Worm (Caenorhabditis elegans): Measurements from ENCODE around the gene cutl-15.

The cutl-15 gene

ce11 chrII:8947391-8947790 is at the start of gene cutl-15:
TSS of gene cutl-15 (minus strand) at chrII:8947688.
- TF ChIP-seq flh-1 (GFP tag; optimal IDR thresholded peaks at IDR 0.05): no peak
- no peak for TF ChIP-seq nhr-2 (tag; optimal IDR thresholded peaks at IDR 0.05)
- no peak for TF ChIP-seq ztf-11 (tag; optimal IDR thresholded peaks at IDR 0.05)
- no peak for TF ChIP-seq snpc-4 (tag; optimal IDR thresholded peaks at IDR 0.05)
- no peak for TF ChIP-seq M03D4.4 (tag; optimal IDR thresholded peaks at IDR 0.05)
- no peak for TF ChIP-seq elt-1 (tag; optimal IDR thresholded peaks at IDR 0.05; ENCODE audit: borderline replicate concordance, insufficient read depth)
- TF ChIP-seq ces-1 (GFP tag; optimal IDR thresholded peaks at IDR 0.05): no peak
- no peak for TF ChIP-seq mep-1 (tag; optimal IDR thresholded peaks at IDR 0.05)

- TF ChIP-seq drap-1 (GFP tag; optimal IDR thresholded peaks at IDR 0.05) (no peak), hlh-1 (tag; optimal IDR thresholded peaks at IDR 0.05) (no peak), elt-3 (tag; optimal IDR thresholded peaks at IDR 0.05) (no peak), mep-1 (tag; optimal IDR thresholded peaks at IDR 0.05) (no peak), unc-39 (tag; optimal IDR thresholded peaks at IDR 0.05) (no peak), nhr-76 (tag; optimal IDR thresholded peaks at IDR 0.05) (no peak), cnd-1 (tag; optimal IDR thresholded peaks at IDR 0.05) (no peak), unc-120 (tag; optimal IDR thresholded peaks at IDR 0.05; ENCODE audit: poor library complexity, severe bottlenecking) (no peak), snpc-4 (tag; optimal IDR thresholded peaks at IDR 0.05) (no peak), M03D4.4 (tag; optimal IDR thresholded peaks at IDR 0.05) (no peak), zip-8 (tag; optimal IDR thresholded peaks at IDR 0.05) (no peak), nhr-237 (tag; optimal IDR thresholded peaks at IDR 0.05) (no peak), tbx-8 (GFP tag; optimal IDR thresholded peaks at IDR 0.05) (no peak), ceh-39 (tag; optimal IDR thresholded peaks at IDR 0.05) (no peak), lin-32 (GFP tag; optimal IDR thresholded peaks at IDR 0.05) (no peak), mab-5 (tag; optimal IDR thresholded peaks at IDR 0.05) (no peak), nhr-28 (tag; optimal IDR thresholded peaks at IDR 0.05) (no peak), ceh-83 (GFP tag; optimal IDR thresholded peaks at IDR 0.05) (no peak), nhr-12 (tag; optimal IDR thresholded peaks at IDR 0.05) (no peak)
Measured at ce11 chrII:8996064-8996463, 48.6 kb upstream of the cutl-15 start, which contains the start of gene ndub-2. TSS of gene ndub-2 (plus strand) at chrII:8996364.

- TF ChIP-seq M03D4.4 (tag; optimal IDR thresholded peaks at IDR 0.05) (no peak), nhr-2 (tag; optimal IDR thresholded peaks at IDR 0.05) (no peak), hlh-1 (tag; optimal IDR thresholded peaks at IDR 0.05) (no peak), ces-1 (GFP tag; optimal IDR thresholded peaks at IDR 0.05) (no peak), nhr-28 (tag; optimal IDR thresholded peaks at IDR 0.05) (no peak), ztf-11 (tag; optimal IDR thresholded peaks at IDR 0.05) (no peak), nhr-237 (tag; optimal IDR thresholded peaks at IDR 0.05) (no peak), ham-2 (GFP tag; optimal IDR thresholded peaks at IDR 0.05) (no peak), unc-39 (tag; optimal IDR thresholded peaks at IDR 0.05) (no peak), nhr-76 (tag; optimal IDR thresholded peaks at IDR 0.05) (no peak), unc-62 (GFP tag; optimal IDR thresholded peaks at IDR 0.05) (no peak), elt-3 (tag; optimal IDR thresholded peaks at IDR 0.05) (no peak), ceh-83 (GFP tag; optimal IDR thresholded peaks at IDR 0.05) (no peak), ceh-43 (GFP tag; optimal IDR thresholded peaks at IDR 0.05) (no peak), elt-1 (tag; optimal IDR thresholded peaks at IDR 0.05; ENCODE audit: borderline replicate concordance, insufficient read depth) (no peak), pha-4 (tag; optimal IDR thresholded peaks at IDR 0.05) (no peak), tbx-8 (GFP tag; optimal IDR thresholded peaks at IDR 0.05) (no peak), cnd-1 (tag; optimal IDR thresholded peaks at IDR 0.05) (no peak), drap-1 (GFP tag; optimal IDR thresholded peaks at IDR 0.05) (no peak)
Measured at ce11 chrII:8994336-8994735, 46.8 kb upstream of the cutl-15 start, which contains the start of gene F44G4.1. TSS of gene F44G4.1 (plus strand) at chrII:8994636.

- TF ChIP-seq cnd-1 (tag; optimal IDR thresholded peaks at IDR 0.05) (no peak), sem-2 (GFP tag; optimal IDR thresholded peaks at IDR 0.05) (no peak), mls-2 (tag; optimal IDR thresholded peaks at IDR 0.05) (no peak), lsy-2 (tag; optimal IDR thresholded peaks at IDR 0.05) (peak; percentile 93), nhr-76 (tag; optimal IDR thresholded peaks at IDR 0.05) (no peak), ces-1 (GFP tag; optimal IDR thresholded peaks at IDR 0.05) (peak; percentile 19), M03D4.4 (tag; optimal IDR thresholded peaks at IDR 0.05) (no peak)
Measured at ce11 chrII:8992780-8993179, 45.3 kb upstream of the cutl-15 start, which contains the start of gene ooc-5. TSS of gene ooc-5 (plus strand) at chrII:8993160.

- TF ChIP-seq ceh-83 (GFP tag; optimal IDR thresholded peaks at IDR 0.05) (no peak), ceh-39 (tag; optimal IDR thresholded peaks at IDR 0.05) (no peak), lsy-2 (tag; optimal IDR thresholded peaks at IDR 0.05) (no peak), ztf-11 (tag; optimal IDR thresholded peaks at IDR 0.05) (no peak), unc-39 (tag; optimal IDR thresholded peaks at IDR 0.05) (no peak), sem-2 (GFP tag; optimal IDR thresholded peaks at IDR 0.05) (no peak), nhr-237 (tag; optimal IDR thresholded peaks at IDR 0.05) (no peak), elt-3 (tag; optimal IDR thresholded peaks at IDR 0.05) (no peak), flh-1 (GFP tag; optimal IDR thresholded peaks at IDR 0.05) (no peak), M03D4.4 (tag; optimal IDR thresholded peaks at IDR 0.05) (no peak), sptf-1 (tag; optimal IDR thresholded peaks at IDR 0.05) (no peak), lin-13 (tag; optimal IDR thresholded peaks at IDR 0.05) (no peak), drap-1 (GFP tag; optimal IDR thresholded peaks at IDR 0.05) (no peak), zip-8 (tag; optimal IDR thresholded peaks at IDR 0.05) (no peak)
Measured at ce11 chrII:8991602-8992001, 44.1 kb upstream of the cutl-15 start.

All from whole organism, mixed stage, embryonic.